Fruit fly (Drosophila melanogaster): Measurements from ENCODE around the gene CG18764.
A peak's percentile ranks its signal among the peaks of the same experiment; 100 is the strongest.

Gene CG18764

dm6 chr3R:11613252-11614036 lies 13.2 kb upstream of the CG18764 start:
- TF ChIP-seq CG17385 (GFP tag; optimal IDR thresholded peaks at IDR 0.05) (peak; percentile 42), eyg (GFP tag; optimal IDR thresholded peaks at IDR 0.05) (peak; percentile 40), CG12659 (GFP tag; optimal IDR thresholded peaks at IDR 0.05) (peak; percentile 43), tio (GFP tag; optimal IDR thresholded peaks at IDR 0.05) (peak; percentile 45), tin (GFP tag; optimal IDR thresholded peaks at IDR 0.05) (peak; percentile 66), mld (GFP tag; IDR thresholded peaks at IDR 0.05; ENCODE audit: partially characterized antibody) (no peak), sqz (GFP tag; optimal IDR thresholded peaks at IDR 0.05) (no peak), ssp (GFP tag; IDR thresholded peaks at IDR 0.05) (peak; percentile 59), Bgb (GFP tag; IDR thresholded peaks at IDR 0.05; ENCODE audit: partially characterized antibody) (peak; percentile 84), CkIIα-i1 (GFP tag; IDR thresholded peaks at IDR 0.05) (no peak), Six4 (GFP tag; optimal IDR thresholded peaks at IDR 0.05) (peak; percentile 35), Sin3A (optimal IDR thresholded peaks at IDR 0.05) (no peak), Mad (GFP tag; optimal IDR thresholded peaks at IDR 0.05) (peak; percentile 45), Fer3 (tag; optimal IDR thresholded peaks at IDR 0.05) (peak; percentile 35), crc (GFP tag; optimal IDR thresholded peaks at IDR 0.05) (no peak), jumu (GFP tag; optimal IDR thresholded peaks at IDR 0.05) (no peak), CG10543 (GFP tag; optimal IDR thresholded peaks at IDR 0.05) (no peak), Blimp-1 (GFP tag; optimal IDR thresholded peaks at IDR 0.05) (peak; percentile 47), CG7357 (GFP tag; IDR thresholded peaks at IDR 0.05) (no peak), ash1 (GFP tag; optimal IDR thresholded peaks at IDR 0.05) (no peak), CG14050 (GFP tag; IDR thresholded peaks at IDR 0.05) (peak; percentile 20; the same call in 1 of the 3 replicates), CG8478 (optimal IDR thresholded peaks at IDR 0.05) (no peak), chif (GFP tag; optimal IDR thresholded peaks at IDR 0.05) (peak; percentile 61 to 89), br (optimal IDR thresholded peaks at IDR 0.05) (no peak), nom (GFP tag; optimal IDR thresholded peaks at IDR 0.05) (no peak), GATAe (GFP tag; conservative IDR thresholded peaks at IDR 0.05) (no peak), fd3F (GFP tag; optimal IDR thresholded peaks at IDR 0.05) (peak; percentile 43), CG13894 (tag; optimal IDR thresholded peaks at IDR 0.05) (peak; percentile 15), E2f1 (GFP tag; IDR thresholded peaks at IDR 0.05) (peak; percentile 72), Ssrp (tag; optimal IDR thresholded peaks at IDR 0.05) (peak; percentile 45), Gug (GFP tag; IDR thresholded peaks at IDR 0.05) (peak; percentile 74), Fer1 (GFP tag; optimal IDR thresholded peaks at IDR 0.05) (peak; percentile 43), Stat92E (GFP tag; optimal IDR thresholded peaks at IDR 0.05) (peak in 1 of 3 experiments; percentile 44), CG15479 (GFP tag; optimal IDR thresholded peaks at IDR 0.05) (peak; percentile 90), CG31441 (GFP tag; IDR thresholded peaks at IDR 0.05) (peak; percentile 44; the same call in 1 of the 2 replicates), CG17361 (GFP tag; IDR thresholded peaks at IDR 0.05) (peak; percentile 73), Oli (tag; optimal IDR thresholded peaks at IDR 0.05) (peak; percentile 15), Meics (GFP tag; optimal IDR thresholded peaks at IDR 0.05) (peak; percentile 6), rib (GFP tag; IDR thresholded peaks at IDR 0.05) (no peak), sug (tag; optimal IDR thresholded peaks at IDR 0.05) (peak; percentile 64), CG11504 (tag; optimal IDR thresholded peaks at IDR 0.05) (peak; percentile 70), prd (optimal IDR thresholded peaks at IDR 0.05) (no peak), prd (GFP tag; IDR thresholded peaks at IDR 0.05) (peak; percentile 75), CG7963 (GFP tag; IDR thresholded peaks at IDR 0.05; ENCODE audit: partially characterized antibody) (peak; percentile 25; the same call in 1 of the 3 replicates), schlank (tag; optimal IDR thresholded peaks at IDR 0.05) (no peak), CG10431 (GFP tag; optimal IDR thresholded peaks at IDR 0.05) (no peak), CG17829 (tag; optimal IDR thresholded peaks at IDR 0.05) (peak; percentile 78), Bdp1 (GFP tag; optimal IDR thresholded peaks at IDR 0.05) (peak; percentile 35), CG12299 (tag; optimal IDR thresholded peaks at IDR 0.05) (no peak), CG4360 (GFP tag; IDR thresholded peaks at IDR 0.05) (no peak)
